Worm (Caenorhabditis elegans) whole organism, late embryonic: ENCODE results near the gene T21C9.6.

ENCODE experiments used
- ama-1 ChIP-seq: fragments of 150-350 bp; optimal IDR thresholded peaks from 2 replicates; lab custom pipeline; 2014
- ttx-3 ChIP-seq: sonication (generic microtip); optimal IDR thresholded peaks from 2 replicates; lab custom pipeline; 2016; ENCODE audit warnings: missing genetic modification reagents, missing genetic modification characterization, missing compliant biosample characterization

DNA sequence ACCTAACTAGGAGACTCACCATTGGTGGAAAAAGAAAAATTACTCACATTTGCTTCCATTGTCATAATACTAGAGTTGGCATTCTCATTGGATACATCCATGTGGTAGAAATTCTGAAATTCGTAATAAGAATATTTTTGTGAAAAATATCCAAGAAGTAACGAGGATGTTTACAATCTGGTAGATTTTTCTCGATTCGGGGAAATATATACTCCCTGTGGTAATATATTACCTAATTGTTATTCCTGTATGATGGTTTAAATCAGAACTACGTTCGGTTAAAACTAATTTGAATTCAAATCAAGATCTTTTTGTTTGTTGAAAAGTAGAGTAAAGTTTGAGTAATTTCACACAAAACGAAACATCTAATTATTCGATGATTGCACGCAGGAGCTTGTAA lies 32.7 kb upstream of the T21C9.6 start, which contains the start of gene srd-34:
- TF ChIP-seq ttx-3 (tag; lab: Kevin White, UChicago) = no peak
- no peak for TF ChIP-seq ama-1 (lab: Kevin White, UChicago)
